Fruit fly (Drosophila melanogaster): ENCODE results near the gene GstZ2.

The GstZ2 gene

DNA sequence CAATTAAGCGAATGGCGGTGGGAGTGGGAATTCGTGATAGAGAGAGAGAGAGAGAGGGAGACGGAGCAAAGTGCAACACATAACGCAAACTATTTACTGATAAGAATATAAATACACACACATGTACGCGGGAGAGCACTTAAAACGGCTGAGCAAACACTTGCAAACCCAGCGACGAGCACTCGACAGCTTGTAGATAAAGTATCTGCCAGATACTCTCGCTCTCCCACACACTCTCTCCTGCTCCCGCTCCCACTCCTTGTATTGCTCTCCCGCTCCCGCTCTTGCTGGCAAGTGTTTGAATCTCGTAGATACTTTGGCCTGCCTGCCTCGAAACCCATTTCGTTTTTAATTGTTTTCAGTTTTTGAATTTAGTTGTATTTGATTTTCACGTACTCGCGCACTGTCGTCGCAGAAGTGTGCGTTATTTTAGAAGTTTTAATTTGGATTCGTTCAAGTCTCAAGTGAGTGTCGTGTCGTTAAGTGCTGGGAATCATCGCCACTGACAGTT lies 32.2 kb downstream of the GstZ2 start (continued):
- peak; percentile 27 for TF ChIP-seq zen (tag; optimal IDR thresholded peaks at IDR 0.05)
- TF ChIP-seq wdn (GFP tag; IDR thresholded peaks at IDR 0.05): no peak
- peak; percentile 69 for TF ChIP-seq BtbVII (GFP tag; optimal IDR thresholded peaks at IDR 0.05)
- peak; percentile 97 for TF ChIP-seq yki (optimal IDR thresholded peaks at IDR 0.05)
- no peak for TF ChIP-seq dan (GFP tag; IDR thresholded peaks at IDR 0.05)
- TF ChIP-seq Fer3 (tag; optimal IDR thresholded peaks at IDR 0.05): peak; percentile 7
- no peak for TF ChIP-seq CG11085 (GFP tag; IDR thresholded peaks at IDR 0.05)
- TF ChIP-seq amos (GFP tag; IDR thresholded peaks at IDR 0.05; ENCODE audit: partially characterized antibody): no peak
- TF ChIP-seq CG12155 (GFP tag; optimal IDR thresholded peaks at IDR 0.05): no peak
- peak; percentile 22 for TF ChIP-seq Nf-YB (GFP tag; optimal IDR thresholded peaks at IDR 0.05)
- TF ChIP-seq cad (GFP tag; optimal IDR thresholded peaks at IDR 0.05): peak; percentile 2
- peak; percentile 1 for TF ChIP-seq CTCF (GFP tag; optimal IDR thresholded peaks at IDR 0.05)
- TF ChIP-seq CG2129 (GFP tag; IDR thresholded peaks at IDR 0.05; ENCODE audit: partially characterized antibody): no peak
- peak; percentile 59; the same call in 1 of the 2 replicates for TF ChIP-seq onecut (GFP tag; IDR thresholded peaks at IDR 0.05)
- TF ChIP-seq CG3065 (GFP tag; optimal IDR thresholded peaks at IDR 0.05): no peak
- TF ChIP-seq CG10209 (GFP tag; optimal IDR thresholded peaks at IDR 0.05): peak; percentile 14
- peak; percentile 37; the same call in 1 of the 2 replicates for TF ChIP-seq E2f2 (GFP tag; IDR thresholded peaks at IDR 0.05)
- no peak for TF ChIP-seq CG18476 (GFP tag; optimal IDR thresholded peaks at IDR 0.05)
- TF ChIP-seq fu2 (GFP tag; optimal IDR thresholded peaks at IDR 0.05): no peak
- TF ChIP-seq Antp (GFP tag; optimal IDR thresholded peaks at IDR 0.05): no peak
- TF ChIP-seq CG32532 (GFP tag; IDR thresholded peaks at IDR 0.05): peak; percentile 71; the same call in 1 of the 2 replicates
- peak; percentile 61; the same call in 1 of the 3 replicates for TF ChIP-seq so (GFP tag; IDR thresholded peaks at IDR 0.05)
- no peak for TF ChIP-seq ind (GFP tag; optimal IDR thresholded peaks at IDR 0.05)
- no peak for TF ChIP-seq slou (GFP tag; optimal IDR thresholded peaks at IDR 0.05)
- TF ChIP-seq CG5180 (GFP tag; optimal IDR thresholded peaks at IDR 0.05): peak; percentile 6
- no peak for TF ChIP-seq Spps (tag; optimal IDR thresholded peaks at IDR 0.05)
- TF ChIP-seq Dad (GFP tag; optimal IDR thresholded peaks at IDR 0.05): no peak
- no peak for TF ChIP-seq slbo (GFP tag; IDR thresholded peaks at IDR 0.05)
- peak; percentile 70 for TF ChIP-seq CG1832 (GFP tag; optimal IDR thresholded peaks at IDR 0.05)
- peak; percentile 8 for TF ChIP-seq scrt (GFP tag; optimal IDR thresholded peaks at IDR 0.05)
- peak; percentile 12 for TF ChIP-seq CHES-1-like (GFP tag; optimal IDR thresholded peaks at IDR 0.05)
- TF ChIP-seq dpn (GFP tag; optimal IDR thresholded peaks at IDR 0.05): no peak
- TF ChIP-seq ham (GFP tag; IDR thresholded peaks at IDR 0.05): no peak
- peak; percentile 35 for TF ChIP-seq B-H2 (GFP tag; optimal IDR thresholded peaks at IDR 0.05)
- peak; percentile 79 for TF ChIP-seq gro (GFP tag; optimal IDR thresholded peaks at IDR 0.05)
- peak; percentile 81 for TF ChIP-seq ci (GFP tag; IDR thresholded peaks at IDR 0.05)
- no peak for TF ChIP-seq CG43689 (GFP tag; IDR thresholded peaks at IDR 0.05)
- TF ChIP-seq kni (GFP tag; optimal IDR thresholded peaks at IDR 0.05): peak; percentile 87
- TF ChIP-seq B-H1 (GFP tag; IDR thresholded peaks at IDR 0.05): no peak; the same call in 2 of the 3 replicates
- no peak for TF ChIP-seq tap (tag; optimal IDR thresholded peaks at IDR 0.05)
- peak; percentile 69 for TF ChIP-seq caup (GFP tag; optimal IDR thresholded peaks at IDR 0.05; ENCODE audit: severe bottlenecking)
- no peak for TF ChIP-seq pum (GFP tag; optimal IDR thresholded peaks at IDR 0.05)
- no peak for TF ChIP-seq CG8281 (tag; optimal IDR thresholded peaks at IDR 0.05)
- no peak for TF ChIP-seq CG6854 (GFP tag; optimal IDR thresholded peaks at IDR 0.05)
- TF ChIP-seq sug (tag; optimal IDR thresholded peaks at IDR 0.05): peak; percentile 39
- TF ChIP-seq Oaz (GFP tag; IDR thresholded peaks at IDR 0.05): no peak
- no peak for TF ChIP-seq grau (tag; optimal IDR thresholded peaks at IDR 0.05)
- no peak for TF ChIP-seq bcd (GFP tag; optimal IDR thresholded peaks at IDR 0.05)
- TF ChIP-seq Ets65A (GFP tag): no peak
- TF ChIP-seq CG2199 (GFP tag; IDR thresholded peaks at IDR 0.05): peak; percentile 25; the same call in 1 of the 3 replicates
- peak; percentile 83 for TF ChIP-seq kah (GFP tag; optimal IDR thresholded peaks at IDR 0.05)
- no peak for TF ChIP-seq crp (GFP tag; optimal IDR thresholded peaks at IDR 0.05)
